Worm (Caenorhabditis elegans): ENCODE data around the gene glo-1.

glo-1 gene

ce11 chrX:9877117-9877516 is 4.9 kb downstream of the glo-1 start, which contains the start of gene R07B1.9:
Gene R07B1.9 (plus strand): TSS chrX:9877417.
- TF ChIP-seq eor-1 (tag; optimal IDR thresholded peaks at IDR 0.05) = no peak
- TF ChIP-seq tbx-2 (tag; optimal IDR thresholded peaks at IDR 0.05) = no peak
- no peak for TF ChIP-seq ceh-9 (tag; optimal IDR thresholded peaks at IDR 0.05)
- no peak for TF ChIP-seq nhr-12 (tag; optimal IDR thresholded peaks at IDR 0.05)
- no peak for TF ChIP-seq snpc-4 (tag; optimal IDR thresholded peaks at IDR 0.05)
- no peak for TF ChIP-seq daf-12 (tag; optimal IDR thresholded peaks at IDR 0.05)
- no peak for TF ChIP-seq ama-1 (optimal IDR thresholded peaks at IDR 0.05)

DNA sequence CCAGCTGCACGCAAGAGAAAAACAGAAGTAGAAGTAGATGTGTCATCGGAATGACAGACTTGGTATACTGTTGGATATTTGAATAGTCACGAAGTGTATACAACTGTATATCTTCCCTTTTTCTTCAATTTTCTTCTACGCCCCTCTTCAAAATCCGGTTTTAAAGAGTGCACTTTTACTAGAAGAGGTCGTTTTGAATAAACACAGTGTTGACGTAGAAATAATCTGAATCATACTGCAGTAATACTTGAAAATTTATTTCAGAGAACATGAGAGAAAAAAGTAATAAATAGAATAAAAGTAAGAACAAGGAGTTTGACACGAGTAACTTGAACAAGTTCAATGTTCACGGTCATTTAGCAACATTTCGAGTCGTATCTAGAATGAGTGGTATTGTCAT is 9.5 kb downstream of the glo-1 start, which contains the start of gene R07B1.8:
TSS of gene R07B1.8 (minus strand) at position 101 of the 400 bp plus-strand sequence.
- TF ChIP-seq jun-1 (tag; optimal IDR thresholded peaks at IDR 0.05) (no peak), ama-1 (optimal IDR thresholded peaks at IDR 0.05) (no peak), elt-1 (tag; optimal IDR thresholded peaks at IDR 0.05) (no peak), lin-39 (tag; optimal IDR thresholded peaks at IDR 0.05) (no peak), nhr-11 (tag; optimal IDR thresholded peaks at IDR 0.05) (no peak), pqm-1 (tag; optimal IDR thresholded peaks at IDR 0.05) (no peak), mdl-1 (tag; optimal IDR thresholded peaks at IDR 0.05) (no peak), unc-62 (GFP tag; optimal IDR thresholded peaks at IDR 0.05) (no peak), nhr-76 (tag; optimal IDR thresholded peaks at IDR 0.05) (no peak), nhr-12 (tag; optimal IDR thresholded peaks at IDR 0.05) (no peak), tbx-2 (tag; optimal IDR thresholded peaks at IDR 0.05) (no peak), skn-1 (tag; optimal IDR thresholded peaks at IDR 0.05) (no peak), sea-2 (GFP tag; optimal IDR thresholded peaks at IDR 0.05) (no peak), ztf-4 (tag; optimal IDR thresholded peaks at IDR 0.05) (no peak), fkh-10 (GFP tag; optimal IDR thresholded peaks at IDR 0.05) (no peak), nhr-43 (tag; optimal IDR thresholded peaks at IDR 0.05; ENCODE audit: poor library complexity, severe bottlenecking) (no peak), ceh-82 (tag; optimal IDR thresholded peaks at IDR 0.05) (no peak), lsy-12 (tag; optimal IDR thresholded peaks at IDR 0.05) (no peak)

ce11 chrX:9869522-9869921 is 12.5 kb downstream of the glo-1 start, which contains the start of gene R07B1.13:
Gene R07B1.13 (plus strand): TSS chrX:9869822.
- no peak for TF ChIP-seq egl-5 (tag; optimal IDR thresholded peaks at IDR 0.05)

DNA sequence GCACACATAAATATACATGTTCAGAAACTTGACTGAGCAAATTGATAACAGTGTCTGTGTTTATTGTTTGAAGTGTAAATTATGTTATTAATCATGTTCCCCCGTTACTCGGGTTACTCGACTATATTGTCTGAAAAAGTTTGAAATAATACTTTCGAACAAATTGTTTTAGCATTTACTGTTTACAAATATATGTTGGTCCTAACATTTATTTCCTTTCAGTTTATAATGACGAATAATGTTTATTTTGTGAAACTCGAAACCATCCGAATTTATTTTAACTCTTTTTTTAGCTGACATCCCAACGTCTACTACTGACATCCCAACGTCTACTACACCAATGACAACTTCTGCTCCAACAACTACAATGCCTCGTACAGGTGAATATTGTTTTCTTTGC is 13.2 kb downstream of the glo-1 start, which contains the start of gene R07B1.7:
TSS of gene R07B1.7 (plus strand) at position 301 of the 400 bp plus-strand sequence.
- TF ChIP-seq sea-2 (GFP tag; optimal IDR thresholded peaks at IDR 0.05) (no peak), unc-39 (tag; optimal IDR thresholded peaks at IDR 0.05) (no peak), R02D3.7 (tag; optimal IDR thresholded peaks at IDR 0.05) (no peak), elt-2 (tag; optimal IDR thresholded peaks at IDR 0.05) (no peak), eor-1 (tag; optimal IDR thresholded peaks at IDR 0.05) (no peak), ceh-82 (tag; optimal IDR thresholded peaks at IDR 0.05) (no peak), mml-1 (tag; optimal IDR thresholded peaks at IDR 0.05) (no peak), ama-1 (optimal IDR thresholded peaks at IDR 0.05) (no peak), zag-1 (tag; optimal IDR thresholded peaks at IDR 0.05) (no peak), egl-5 (tag; optimal IDR thresholded peaks at IDR 0.05) (no peak), nhr-28 (tag; optimal IDR thresholded peaks at IDR 0.05) (no peak), nhr-43 (tag; optimal IDR thresholded peaks at IDR 0.05; ENCODE audit: poor library complexity, severe bottlenecking) (no peak), lin-15B (tag; optimal IDR thresholded peaks at IDR 0.05) (no peak), snpc-4 (tag; optimal IDR thresholded peaks at IDR 0.05) (no peak)

DNA sequence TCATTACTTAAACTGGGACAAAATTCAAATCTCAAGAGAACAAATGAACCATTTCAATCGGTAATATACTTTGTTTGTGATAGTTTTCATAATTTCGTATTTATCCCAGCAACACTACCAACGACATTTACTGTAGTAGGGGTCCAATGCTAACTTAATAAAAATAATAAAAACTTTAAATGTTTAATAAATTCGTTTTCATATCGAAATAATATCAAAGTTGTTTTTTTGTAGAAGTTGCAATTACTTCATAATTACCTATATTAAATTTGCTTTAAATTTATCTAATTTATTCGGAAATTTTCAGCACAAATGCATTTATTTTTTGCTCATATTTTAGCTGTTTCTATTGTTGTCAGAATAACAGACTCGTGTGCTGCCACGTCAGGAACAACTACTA is 15.7 kb downstream of the glo-1 start, which contains the start of gene R07B1.6:
TSS of gene R07B1.6 (plus strand) at position 301 of the 400 bp plus-strand sequence.
- TF ChIP-seq ztf-11 (tag; optimal IDR thresholded peaks at IDR 0.05) = no peak
- no peak for TF ChIP-seq mdl-1 (tag; optimal IDR thresholded peaks at IDR 0.05)
- TF ChIP-seq ZK546.5 (tag; optimal IDR thresholded peaks at IDR 0.05) = no peak
- TF ChIP-seq snpc-4 (tag; optimal IDR thresholded peaks at IDR 0.05) = no peak
- TF ChIP-seq nhr-28 (tag; optimal IDR thresholded peaks at IDR 0.05) = no peak
- TF ChIP-seq egl-5 (tag; optimal IDR thresholded peaks at IDR 0.05) = no peak
- no peak for TF ChIP-seq nhr-12 (tag; optimal IDR thresholded peaks at IDR 0.05)
- no peak for TF ChIP-seq pqm-1 (tag; optimal IDR thresholded peaks at IDR 0.05)

Measured in whole organism, L3 larva.